Fruit fly (Drosophila melanogaster) whole organism, embryonic: Measurements from ENCODE around the gene CG15528.

Experiments
- Abd-B ChIP-seq: fragments of 200-800 bp; sonication (Bioruptor generic); optimal IDR thresholded peaks from 2 replicates; lab custom pipeline; 2018; ENCODE audit warnings: missing biosample characterization, mild to moderate bottlenecking, missing genetic modification characterization, moderate library complexity
- Adf1 ChIP-seq: fragments of 200-800 bp; sonication (Bioruptor generic); IDR thresholded peaks from 2 replicates; pipeline ENCODE4 v1.3.6; 2022; ENCODE audit warnings: missing biosample characterization, missing genetic modification characterization
- Bgb ChIP-seq: fragments of 200-800 bp; sonication (Bioruptor generic); IDR thresholded peaks from 2 replicates; pipeline ENCODE4 v1.3.6; 2022; ENCODE audit warnings: missing biosample characterization, missing genetic modification characterization; ENCODE audit not compliant: partially characterized antibody
- CG10366 ChIP-seq: fragments of 200-800 bp; sonication (Bioruptor generic); IDR thresholded peaks from 2 replicates; pipeline ENCODE4 v1.3.6; 2022; ENCODE audit warnings: missing biosample characterization, missing genetic modification characterization
- CG12071 ChIP-seq: fragments of 200-800 bp; sonication (Bioruptor generic); optimal IDR thresholded peaks from 3 replicates; lab custom pipeline; 2018; ENCODE audit warnings: missing biosample characterization, mild to moderate bottlenecking, missing genetic modification characterization
- CG13123 ChIP-seq: fragments of 200-800 bp; sonication (Bioruptor generic); optimal IDR thresholded peaks from 2 replicates; lab custom pipeline; 2016; ENCODE audit warnings: missing biosample characterization, missing genetic modification characterization
- CG17186 ChIP-seq: fragments of 200-800 bp; sonication (Bioruptor generic); optimal IDR thresholded peaks from 3 replicates; lab custom pipeline; 2017; ENCODE audit warnings: missing biosample characterization, missing genetic modification reagents, missing genetic modification characterization
- CG18764 ChIP-seq: fragments of 200-800 bp; sonication (Bioruptor generic); optimal IDR thresholded peaks from 3 replicates; lab custom pipeline; 2016; ENCODE audit warnings: missing biosample characterization, missing genetic modification characterization
- CG2116 ChIP-seq: fragments of 200-800 bp; sonication (Bioruptor generic); optimal IDR thresholded peaks from 3 replicates; lab custom pipeline; 2018; ENCODE audit warnings: missing biosample characterization, mild to moderate bottlenecking, missing genetic modification characterization
- CG3065 ChIP-seq: fragments of 200-800 bp; sonication (Bioruptor generic); optimal IDR thresholded peaks from 2 replicates; lab custom pipeline; 2016; ENCODE audit warnings: missing biosample characterization, missing genetic modification characterization
- CG31388 ChIP-seq: fragments of 200-800 bp; sonication (Bioruptor generic); optimal IDR thresholded peaks from 2 replicates; lab custom pipeline; 2016; ENCODE audit warnings: missing biosample characterization, missing genetic modification characterization
- CG42726 ChIP-seq: fragments of 200-800 bp; sonication (Bioruptor generic); IDR thresholded peaks from 2 replicates; pipeline ENCODE4 v1.3.6; 2022; ENCODE audit warnings: missing biosample characterization, missing genetic modification characterization; ENCODE audit not compliant: partially characterized antibody
- CG5953 ChIP-seq: fragments of 200-800 bp; sonication (Bioruptor generic); IDR thresholded peaks from 2 replicates; pipeline ENCODE4 v1.3.6; 2022; ENCODE audit warnings: missing biosample characterization, missing genetic modification characterization
- CG7372 ChIP-seq: fragments of 200-800 bp; sonication (Bioruptor generic); IDR thresholded peaks from 2 replicates; pipeline ENCODE4 v1.3.6; 2022; ENCODE audit warnings: missing biosample characterization, missing genetic modification characterization
- CG7786 ChIP-seq: fragments of 200-800 bp; sonication (Bioruptor generic); optimal IDR thresholded peaks from 2 replicates; lab custom pipeline; 2016; ENCODE audit warnings: missing biosample characterization, missing genetic modification characterization
- CG7987 ChIP-seq: fragments of 200-800 bp; sonication (Bioruptor generic); optimal IDR thresholded peaks from 2 replicates; lab custom pipeline; 2018; ENCODE audit warnings: missing biosample characterization, mild to moderate bottlenecking, missing genetic modification characterization, moderate library complexity
- CG9215 ChIP-seq: fragments of 200-800 bp; sonication (Bioruptor generic); IDR thresholded peaks from 2 replicates; pipeline ENCODE4 v1.3.6; 2022; ENCODE audit warnings: missing biosample characterization, missing genetic modification characterization
- CHES-1-like ChIP-seq: fragments of 200-800 bp; sonication (Bioruptor generic); optimal IDR thresholded peaks from 2 replicates; lab custom pipeline; 2016; ENCODE audit warnings: missing biosample characterization, missing genetic modification characterization
- Chrac-16 ChIP-seq: fragments of 200-800 bp; sonication (Bioruptor generic); optimal IDR thresholded peaks from 3 replicates; lab custom pipeline; 2016; ENCODE audit warnings: missing biosample characterization, missing genetic modification characterization
- D ChIP-seq, 2 experiments: fragments of 200-800 bp in 1 of 2; fragments of >200 bp in 1 of 2; sonication (Bioruptor generic) in 1 of 2; optimal IDR thresholded peaks; 2 replicates in 1 of 2; 3 replicates in 1 of 2; lab custom pipeline; 2017; ENCODE audit warnings: mild to moderate bottlenecking in 1 of 2, missing biosample characterization in 1 of 2, missing genetic modification characterization in 1 of 2, missing genetic modification reagents in 1 of 2
- Dek ChIP-seq: fragments of 200-800 bp; sonication (Bioruptor generic); optimal IDR thresholded peaks from 3 replicates; lab custom pipeline; 2019; ENCODE audit warnings: missing biosample characterization, mild to moderate bottlenecking, missing genetic modification characterization, moderate library complexity
- E2f1 ChIP-seq: fragments of 200-800 bp; sonication (Bioruptor generic); IDR thresholded peaks from 2 replicates; pipeline ENCODE4 v1.3.6; 2022; ENCODE audit warnings: missing biosample characterization, missing genetic modification characterization
- H15 ChIP-seq: fragments of 200-800 bp; sonication (Bioruptor generic); IDR thresholded peaks from 3 replicates; pipeline ENCODE4 v1.3.6; 2022; ENCODE audit warnings: missing biosample characterization, missing genetic modification characterization
- HmgZ ChIP-seq: fragments of 200-800 bp; sonication (Bioruptor generic); optimal IDR thresholded peaks from 2 replicates; lab custom pipeline; 2018; ENCODE audit warnings: missing biosample characterization, mild to moderate bottlenecking, missing genetic modification characterization
- Mad ChIP-seq: fragments of 200-800 bp; sonication (Bioruptor generic); optimal IDR thresholded peaks from 2 replicates; lab custom pipeline; 2016; ENCODE audit warnings: missing biosample characterization, missing genetic modification characterization
- NC2β ChIP-seq: fragments of 200-800 bp; sonication (Bioruptor generic); optimal IDR thresholded peaks from 2 replicates; lab custom pipeline; 2016; ENCODE audit warnings: missing biosample characterization, missing genetic modification characterization
- Nf-YB ChIP-seq: fragments of 200-800 bp; sonication (Bioruptor generic); optimal IDR thresholded peaks from 3 replicates; lab custom pipeline; 2019; ENCODE audit warnings: missing biosample characterization, mild to moderate bottlenecking, missing genetic modification characterization, moderate library complexity
- Sox100B ChIP-seq: fragments of 200-800 bp; sonication (Bioruptor generic); optimal IDR thresholded peaks from 3 replicates; lab custom pipeline; 2018; ENCODE audit warnings: missing biosample characterization, mild to moderate bottlenecking, missing genetic modification characterization
- Taf1 ChIP-seq: fragments of 200-800 bp; sonication (Bioruptor generic); IDR thresholded peaks from 2 replicates; pipeline ENCODE4 v1.3.6; 2022; ENCODE audit warnings: missing biosample characterization, missing genetic modification characterization
- da ChIP-seq: fragments of 200-800 bp; sonication (Bioruptor generic); optimal IDR thresholded peaks from 2 replicates; lab custom pipeline; 2016; ENCODE audit warnings: missing biosample characterization, missing genetic modification characterization
- dimm ChIP-seq: fragments of 200-800 bp; sonication (Bioruptor generic); IDR thresholded peaks from 2 replicates; pipeline ENCODE4 v1.3.6; 2022; ENCODE audit warnings: missing biosample characterization, missing genetic modification characterization
- dmrt11E ChIP-seq: fragments of 200-800 bp; sonication (Bioruptor generic); optimal IDR thresholded peaks from 3 replicates; lab custom pipeline; 2018; ENCODE audit warnings: missing biosample characterization, mild to moderate bottlenecking, missing genetic modification characterization, moderate library complexity
- fd3F ChIP-seq: fragments of 200-800 bp; sonication (Bioruptor generic); optimal IDR thresholded peaks from 2 replicates; lab custom pipeline; 2018; ENCODE audit warnings: missing biosample characterization, mild to moderate bottlenecking, missing genetic modification characterization, moderate library complexity
- gem ChIP-seq: fragments of 200-800 bp; sonication (Bioruptor generic); optimal IDR thresholded peaks from 2 replicates; lab custom pipeline; 2019; ENCODE audit warnings: missing biosample characterization, mild to moderate bottlenecking, missing genetic modification characterization, moderate library complexity
- gro ChIP-seq: fragments of 200-800 bp; sonication (Bioruptor generic); optimal IDR thresholded peaks from 2 replicates; lab custom pipeline; 2016; ENCODE audit warnings: missing biosample characterization, missing genetic modification characterization
- her ChIP-seq: fragments of 200-800 bp; sonication (Bioruptor generic); optimal IDR thresholded peaks from 2 replicates; lab custom pipeline; 2016; ENCODE audit warnings: missing biosample characterization, missing genetic modification characterization
- ken ChIP-seq: fragments of 200-800 bp; sonication (Bioruptor generic); IDR thresholded peaks from 3 replicates; pipeline ENCODE4 v1.3.6; 2022; ENCODE audit warnings: missing biosample characterization, missing genetic modification characterization
- kni ChIP-seq: fragments of 200-800 bp; sonication (Bioruptor generic); optimal IDR thresholded peaks from 3 replicates; lab custom pipeline; 2017; ENCODE audit warnings: mild to moderate bottlenecking, missing biosample characterization, missing genetic modification reagents, missing genetic modification characterization
- nmo ChIP-seq: fragments of 200-800 bp; sonication (Bioruptor generic); optimal IDR thresholded peaks from 2 replicates; lab custom pipeline; 2018; ENCODE audit warnings: missing biosample characterization, mild to moderate bottlenecking, missing genetic modification characterization, moderate library complexity
- psq ChIP-seq: fragments of 200-800 bp; sonication (Bioruptor generic); optimal IDR thresholded peaks from 2 replicates; lab custom pipeline; 2017; ENCODE audit warnings: missing biosample characterization, missing genetic modification characterization
- ranshi ChIP-seq: fragments of 200-800 bp; sonication (Bioruptor generic); IDR thresholded peaks from 2 replicates; pipeline ENCODE4 v1.3.6; 2022; ENCODE audit warnings: missing biosample characterization, missing genetic modification characterization
- run ChIP-seq: fragments of 200-800 bp; sonication (Bioruptor generic); optimal IDR thresholded peaks from 3 replicates; lab custom pipeline; 2018; ENCODE audit warnings: missing biosample characterization, mild to moderate bottlenecking, missing genetic modification characterization
- sc ChIP-seq, 3 experiments: fragments of >200 bp in 2 of 3; fragments of 200-800 bp in 1 of 3; sonication (Bioruptor generic) in 1 of 3; optimal IDR thresholded peaks; 2 replicates in 2 of 3; 3 replicates in 1 of 3; lab custom pipeline; 2017; ENCODE audit warnings: mild to moderate bottlenecking in 1 of 3, missing biosample characterization in 1 of 3, missing genetic modification characterization in 1 of 3, missing genetic modification reagents in 1 of 3
- sob ChIP-seq: fragments of 200-800 bp; sonication (Bioruptor generic); IDR thresholded peaks from 2 replicates; pipeline ENCODE4 v1.3.6; 2022; ENCODE audit warnings: missing biosample characterization, missing genetic modification characterization
- stwl ChIP-seq: fragments of 200-800 bp; sonication (Bioruptor generic); optimal IDR thresholded peaks from 3 replicates; lab custom pipeline; 2018; ENCODE audit warnings: missing biosample characterization, mild to moderate bottlenecking, missing genetic modification characterization, moderate library complexity
- tap ChIP-seq: fragments of 200-800 bp; optimal IDR thresholded peaks from 3 replicates; lab custom pipeline; 2019; ENCODE audit warnings: missing biosample characterization, mild to moderate bottlenecking, missing genetic modification characterization, moderate library complexity
- tio ChIP-seq: fragments of 200-800 bp; sonication (Bioruptor generic); optimal IDR thresholded peaks from 2 replicates; lab custom pipeline; 2017; ENCODE audit warnings: missing biosample characterization, missing genetic modification characterization, inconsistent platforms
- zen2 ChIP-seq: fragments of 200-800 bp; sonication (Bioruptor generic); IDR thresholded peaks from 3 replicates; pipeline ENCODE4 v1.3.6; 2022; ENCODE audit warnings: missing biosample characterization, missing genetic modification characterization; ENCODE audit not compliant: partially characterized antibody
- zfh1 ChIP-seq: fragments of 200-800 bp; sonication (Bioruptor generic); IDR thresholded peaks from 3 replicates; pipeline ENCODE4 v1.3.6; 2022; ENCODE audit warnings: missing biosample characterization, missing genetic modification characterization

CG15528 gene

DNA sequence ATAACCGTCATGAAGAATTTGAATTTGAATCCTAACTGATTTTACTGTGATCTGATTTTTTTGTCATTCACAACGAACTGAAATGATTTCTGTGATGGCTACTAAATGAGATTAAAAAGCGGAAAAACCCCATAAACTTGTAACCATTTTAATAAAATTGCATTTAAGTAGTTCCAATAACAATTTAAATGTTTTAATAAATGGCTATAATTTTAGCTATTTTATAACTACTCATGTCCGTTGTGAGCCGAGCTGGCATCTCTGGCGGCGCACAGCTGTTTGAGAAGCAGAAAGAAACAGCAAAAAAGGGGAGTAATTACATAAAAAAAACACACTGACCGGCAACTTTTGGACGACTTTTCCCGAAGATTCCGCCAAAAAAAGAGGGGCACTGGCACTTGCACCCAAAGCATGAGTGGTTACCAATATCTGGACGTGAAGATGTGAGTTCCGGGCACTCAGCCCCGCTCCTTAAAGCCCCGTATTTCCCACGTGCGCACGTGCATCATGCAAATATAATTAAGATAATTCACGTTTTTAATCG is 4.8 kb upstream of the CG15528 start, which contains the start of the genes CG7950 and Rpp14a (continued):
- peak; percentile 70 for TF ChIP-seq tap (tag; lab: Kevin White, UChicago)
- peak; percentile 26 for TF ChIP-seq stwl (tag; lab: Kevin White, UChicago)
- TF ChIP-seq CG7786 (GFP tag; lab: Kevin White, UChicago), result peak; percentile 77
- peak; percentile 83 for TF ChIP-seq Mad (GFP tag; lab: Kevin White, UChicago)
- TF ChIP-seq D (optimal IDR thresholded peaks at IDR 0.05; lab: Kevin White, UChicago), result no peak
- TF ChIP-seq D (GFP tag; optimal IDR thresholded peaks at IDR 0.05; lab: Kevin White, UChicago), result no peak
- peak; percentile 80 for TF ChIP-seq ranshi (GFP tag; lab: Robert Waterston, UW)
- TF ChIP-seq da (GFP tag; lab: Kevin White, UChicago), result peak; percentile 50
- TF ChIP-seq gem (tag; lab: Kevin White, UChicago), result peak; percentile 88
- TF ChIP-seq kni, result peak; percentile 62
- TF ChIP-seq ken (GFP tag; lab: Robert Waterston, UW), result peak; percentile 82
- TF ChIP-seq gro (GFP tag; lab: Kevin White, UChicago), result peak; percentile 82
- no peak for TF ChIP-seq CG7987 (GFP tag; lab: Kevin White, UChicago)
- TF ChIP-seq CG10366 (GFP tag; lab: Robert Waterston, UW), result peak; percentile 84
- TF ChIP-seq NC2β (GFP tag; lab: Kevin White, UChicago), result peak; percentile 70
- peak; percentile 30 for TF ChIP-seq Adf1 (GFP tag; lab: Robert Waterston, UW)
- TF ChIP-seq CG13123 (GFP tag; lab: Kevin White, UChicago), result peak; percentile 31
- no peak for TF ChIP-seq Bgb (GFP tag; lab: Robert Waterston, UW)
- peak; percentile 87 for TF ChIP-seq zfh1 (GFP tag; lab: Robert Waterston, UW)
- TF ChIP-seq CG17186 (GFP tag; lab: Kevin White, UChicago), result peak; percentile 60
- peak; percentile 37 for TF ChIP-seq run (tag; lab: Kevin White, UChicago)
- peak; percentile 83 for TF ChIP-seq CHES-1-like (GFP tag; lab: Kevin White, UChicago)
- TF ChIP-seq Dek (tag; lab: Kevin White, UChicago), result peak; percentile 80
- TF ChIP-seq CG18764 (GFP tag; lab: Kevin White, UChicago), result peak; percentile 51
- peak; percentile 64 for TF ChIP-seq CG2116 (GFP tag; lab: Kevin White, UChicago)
- peak; percentile 59 for TF ChIP-seq Nf-YB (GFP tag; lab: Kevin White, UChicago)
- peak; percentile 53 for TF ChIP-seq CG31388
- TF ChIP-seq sc (optimal IDR thresholded peaks at IDR 0.05; lab: Kevin White, UChicago), result no peak
- peak; percentile 2 for TF ChIP-seq sc (GFP tag; optimal IDR thresholded peaks at IDR 0.05; lab: Kevin White, UChicago)
- no peak for TF ChIP-seq Sox100B (GFP tag; lab: Kevin White, UChicago)
- peak; percentile 69 for TF ChIP-seq fd3F (GFP tag; lab: Kevin White, UChicago)
- peak; percentile 39 for TF ChIP-seq Abd-B (GFP tag; lab: Kevin White, UChicago)
- peak; percentile 67 for TF ChIP-seq nmo (GFP tag; lab: Kevin White, UChicago)
- TF ChIP-seq CG12071 (GFP tag; lab: Kevin White, UChicago), result peak; percentile 19
- TF ChIP-seq CG7372 (GFP tag; lab: Robert Waterston, UW), result peak; percentile 70; the same call in 1 of the 2 replicates
- TF ChIP-seq sob, result peak; percentile 76
- TF ChIP-seq psq (GFP tag; lab: Kevin White, UChicago), result peak; percentile 21
- TF ChIP-seq dmrt11E (tag; lab: Kevin White, UChicago), result peak; percentile 78
- peak; percentile 29; the same call in 1 of the 2 replicates for TF ChIP-seq dimm (GFP tag; lab: Robert Waterston, UW)
- peak; percentile 89 for TF ChIP-seq HmgZ (tag; lab: Kevin White, UChicago)
- peak; percentile 51; the same call in 1 of the 2 replicates for TF ChIP-seq CG5953 (GFP tag; lab: Robert Waterston, UW)
- TF ChIP-seq Taf1 (GFP tag; lab: Robert Waterston, UW), result peak; percentile 73
- TF ChIP-seq CG3065 (GFP tag; lab: Kevin White, UChicago), result no peak
- no peak for TF ChIP-seq CG42726 (GFP tag; lab: Robert Waterston, UW)
- TF ChIP-seq zen2, result no peak; the same call in 2 of the 3 replicates
- peak; percentile 70; the same call in 1 of the 3 replicates for TF ChIP-seq H15 (GFP tag; lab: Robert Waterston, UW)
- TF ChIP-seq Chrac-16 (GFP tag; lab: Kevin White, UChicago), result peak; percentile 85
- peak; percentile 65 for TF ChIP-seq tio (GFP tag; lab: Kevin White, UChicago)
- peak; percentile 55 for TF ChIP-seq CG9215 (GFP tag; lab: Robert Waterston, UW)
- peak; percentile 64 for TF ChIP-seq her (GFP tag; lab: Kevin White, UChicago)
- peak; percentile 69 for TF ChIP-seq E2f1 (GFP tag; lab: Robert Waterston, UW)
